Worm (Caenorhabditis elegans) whole organism, mixed stage, embryonic: Measurements from ENCODE around the gene nspg-13.
A peak's percentile ranks its signal among the peaks of the same experiment; 100 is the strongest.

Experiments
- M03D4.4 ChIP-seq: sonication (generic microtip); optimal IDR thresholded peaks from 2 replicates; lab custom pipeline; 2017; ENCODE audit warnings: mild to moderate bottlenecking, missing genetic modification characterization, missing compliant biosample characterization
- bed-3 ChIP-seq: fragments of 200-800 bp; sonication (Bioruptor generic); optimal IDR thresholded peaks from 3 replicates; lab custom pipeline; 2018; ENCODE audit warnings: mild to moderate bottlenecking, missing genetic modification characterization, moderate library complexity, missing compliant biosample characterization
- blmp-1 ChIP-seq: fragments of 150-350 bp; optimal IDR thresholded peaks from 2 replicates; lab custom pipeline; 2014; ENCODE audit warnings: missing biosample characterization, missing genetic modification characterization
- ceh-39 ChIP-seq: fragments of 150-350 bp; optimal IDR thresholded peaks from 2 replicates; lab custom pipeline; 2014; ENCODE audit warnings: missing biosample characterization, missing genetic modification characterization
- ceh-43 ChIP-seq: fragments of 200-800 bp; sonication (Bioruptor generic); optimal IDR thresholded peaks from 2 replicates; lab custom pipeline; 2018; ENCODE audit warnings: mild to moderate bottlenecking, missing genetic modification characterization, moderate library complexity, missing compliant biosample characterization
- ceh-83 ChIP-seq: fragments of 200-800 bp; sonication (Bioruptor generic); optimal IDR thresholded peaks from 2 replicates; lab custom pipeline; 2018; ENCODE audit warnings: mild to moderate bottlenecking, missing genetic modification characterization, missing compliant biosample characterization
- ces-1 ChIP-seq: fragments of 150-350 bp; optimal IDR thresholded peaks from 2 replicates; lab custom pipeline; 2014; ENCODE audit warnings: missing biosample characterization, missing genetic modification reagents, missing genetic modification characterization
- cnd-1 ChIP-seq: fragments of 200-800 bp; sonication (Bioruptor generic); optimal IDR thresholded peaks from 2 replicates; lab custom pipeline; 2018; ENCODE audit warnings: mild to moderate bottlenecking, missing genetic modification characterization, missing compliant biosample characterization
- drap-1 ChIP-seq: fragments of 200-800 bp; sonication (Bioruptor generic); optimal IDR thresholded peaks from 3 replicates; lab custom pipeline; 2018; ENCODE audit warnings: mild to moderate bottlenecking, missing genetic modification characterization, missing compliant biosample characterization
- elt-1 ChIP-seq: sonication (generic microtip); optimal IDR thresholded peaks from 2 replicates; lab custom pipeline; 2017; ENCODE audit warnings: missing genetic modification characterization, mild to moderate bottlenecking, missing compliant biosample characterization, antibody characterized with exemption, moderate library complexity, borderline replicate concordance; ENCODE audit not compliant: insufficient read depth
- elt-3 ChIP-seq: fragments of 150-350 bp; optimal IDR thresholded peaks from 2 replicates; lab custom pipeline; 2014; ENCODE audit warnings: missing biosample characterization, missing genetic modification characterization
- flh-1 ChIP-seq: fragments of 200-800 bp; sonication (Bioruptor generic); optimal IDR thresholded peaks from 2 replicates; lab custom pipeline; 2018; ENCODE audit warnings: mild to moderate bottlenecking, missing genetic modification characterization, moderate library complexity, missing compliant biosample characterization
- ham-2 ChIP-seq: fragments of 200-800 bp; sonication (Bioruptor generic); optimal IDR thresholded peaks from 2 replicates; lab custom pipeline; 2018; ENCODE audit warnings: mild to moderate bottlenecking, missing genetic modification characterization, missing compliant biosample characterization
- hlh-1 ChIP-seq: fragments of 150-350 bp; optimal IDR thresholded peaks from 2 replicates; lab custom pipeline; 2014; ENCODE audit warnings: missing biosample characterization, missing genetic modification reagents, missing genetic modification characterization
- lin-13 ChIP-seq: fragments of 150-350 bp; optimal IDR thresholded peaks from 2 replicates; lab custom pipeline; 2014; ENCODE audit warnings: missing biosample characterization, missing genetic modification characterization
- lin-32 ChIP-seq: fragments of 200-800 bp; sonication (Bioruptor generic); optimal IDR thresholded peaks from 2 replicates; lab custom pipeline; 2018; ENCODE audit warnings: mild to moderate bottlenecking, missing genetic modification characterization, missing compliant biosample characterization
- lsy-2 ChIP-seq: fragments of 150-350 bp; optimal IDR thresholded peaks from 2 replicates; lab custom pipeline; 2014; ENCODE audit warnings: missing biosample characterization, missing genetic modification characterization
- mab-5 ChIP-seq: fragments of 150-350 bp; optimal IDR thresholded peaks from 2 replicates; lab custom pipeline; 2014; ENCODE audit warnings: missing biosample characterization, missing genetic modification characterization
- mep-1 ChIP-seq: fragments of 150-350 bp; optimal IDR thresholded peaks from 2 replicates; lab custom pipeline; 2017; ENCODE audit warnings: missing biosample characterization, missing genetic modification reagents, missing genetic modification characterization, inconsistent platforms
- mls-2 ChIP-seq: sonication (generic microtip); optimal IDR thresholded peaks from 2 replicates; lab custom pipeline; 2016; ENCODE audit warnings: mild to moderate bottlenecking, missing genetic modification characterization, moderate library complexity, missing compliant biosample characterization
- nhr-12 ChIP-seq: fragments of 150-350 bp; optimal IDR thresholded peaks from 2 replicates; lab custom pipeline; 2014; ENCODE audit warnings: missing biosample characterization, missing genetic modification characterization
- nhr-2 ChIP-seq: fragments of 150-350 bp; optimal IDR thresholded peaks from 2 replicates; lab custom pipeline; 2014; ENCODE audit warnings: missing biosample characterization, missing genetic modification characterization
- nhr-237 ChIP-seq: fragments of 150-350 bp; optimal IDR thresholded peaks from 2 replicates; lab custom pipeline; 2014; ENCODE audit warnings: missing biosample characterization, missing genetic modification characterization
- nhr-28 ChIP-seq: fragments of 150-350 bp; optimal IDR thresholded peaks from 2 replicates; lab custom pipeline; 2014; ENCODE audit warnings: missing biosample characterization, missing genetic modification characterization
- nhr-76 ChIP-seq: sonication (generic microtip); optimal IDR thresholded peaks from 2 replicates; lab custom pipeline; 2017; ENCODE audit warnings: missing biosample characterization, missing genetic modification characterization
- pha-4 ChIP-seq: fragments of 150-350 bp; optimal IDR thresholded peaks from 2 replicates; lab custom pipeline; 2018; ENCODE audit warnings: missing biosample characterization, missing genetic modification reagents, missing genetic modification characterization
- sem-2 ChIP-seq: fragments of 200-800 bp; sonication (Bioruptor generic); optimal IDR thresholded peaks from 2 replicates; lab custom pipeline; 2018; ENCODE audit warnings: mild to moderate bottlenecking, missing genetic modification characterization, missing compliant biosample characterization
- snpc-4 ChIP-seq: fragments of 150-350 bp; optimal IDR thresholded peaks from 2 replicates; lab custom pipeline; 2014; ENCODE audit warnings: missing biosample characterization, missing genetic modification characterization
- sptf-1 ChIP-seq: sonication (generic microtip); optimal IDR thresholded peaks from 2 replicates; lab custom pipeline; 2017; ENCODE audit warnings: mild to moderate bottlenecking, missing genetic modification characterization, moderate library complexity, missing compliant biosample characterization
- tbx-8 ChIP-seq: fragments of 200-800 bp; sonication (Bioruptor generic); optimal IDR thresholded peaks from 2 replicates; lab custom pipeline; 2018; ENCODE audit warnings: mild to moderate bottlenecking, missing genetic modification characterization, moderate library complexity, missing compliant biosample characterization
- unc-120 ChIP-seq: sonication (generic microtip); optimal IDR thresholded peaks from 2 replicates; lab custom pipeline; 2017; ENCODE audit warnings: missing genetic modification characterization, missing compliant biosample characterization; ENCODE audit not compliant: poor library complexity, severe bottlenecking
- unc-39 ChIP-seq: fragments of 150-350 bp; optimal IDR thresholded peaks from 2 replicates; lab custom pipeline; 2014; ENCODE audit warnings: missing biosample characterization, missing genetic modification characterization
- unc-62 ChIP-seq: fragments of 150-350 bp; optimal IDR thresholded peaks from 2 replicates; lab custom pipeline; 2014; ENCODE audit warnings: missing biosample characterization, missing genetic modification reagents, missing genetic modification characterization
- zip-8 ChIP-seq: fragments of 150-350 bp; optimal IDR thresholded peaks from 2 replicates; lab custom pipeline; 2014; ENCODE audit warnings: missing biosample characterization, missing genetic modification characterization
- ztf-11 ChIP-seq: fragments of 150-350 bp; optimal IDR thresholded peaks from 2 replicates; lab custom pipeline; 2014; ENCODE audit warnings: missing biosample characterization, missing genetic modification characterization

Gene nspg-13

DNA sequence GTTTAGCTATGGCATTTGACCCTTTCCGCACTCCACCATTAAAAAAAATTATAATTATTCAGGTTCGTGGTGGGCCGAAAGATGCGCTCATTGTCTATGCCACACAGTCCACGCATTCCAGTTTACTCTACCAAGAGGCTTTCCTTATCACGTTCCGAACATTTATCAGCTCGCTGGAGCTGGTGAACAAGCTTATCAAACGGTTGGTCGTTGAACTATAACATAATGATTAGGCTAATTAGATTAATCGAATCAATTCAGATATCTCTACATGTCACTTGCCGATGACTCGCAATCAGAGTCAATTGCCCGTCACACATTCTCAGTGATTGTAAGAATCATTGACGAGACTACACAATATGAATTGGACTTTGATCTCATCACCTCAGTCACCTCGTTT, 14.4 kb downstream of the nspg-13 start:
- no peak for TF ChIP-seq ceh-43 (GFP tag; lab: Kevin White, UChicago)
- no peak for TF ChIP-seq nhr-28 (tag; lab: Kevin White, UChicago)
- no peak for TF ChIP-seq ham-2 (GFP tag; lab: Kevin White, UChicago)
- TF ChIP-seq blmp-1 (tag; lab: Kevin White, UChicago) = no peak
- TF ChIP-seq zip-8 (tag; lab: Kevin White, UChicago) = no peak
- TF ChIP-seq drap-1 (GFP tag; lab: Kevin White, UChicago) = no peak
- TF ChIP-seq lin-32 = no peak
- no peak for TF ChIP-seq lsy-2 (tag; lab: Kevin White, UChicago)
- no peak for TF ChIP-seq snpc-4
- TF ChIP-seq lin-13 (tag; lab: Kevin White, UChicago) = no peak
- no peak for TF ChIP-seq elt-3 (tag; lab: Kevin White, UChicago)
- no peak for TF ChIP-seq ztf-11
- TF ChIP-seq tbx-8 = no peak

DNA sequence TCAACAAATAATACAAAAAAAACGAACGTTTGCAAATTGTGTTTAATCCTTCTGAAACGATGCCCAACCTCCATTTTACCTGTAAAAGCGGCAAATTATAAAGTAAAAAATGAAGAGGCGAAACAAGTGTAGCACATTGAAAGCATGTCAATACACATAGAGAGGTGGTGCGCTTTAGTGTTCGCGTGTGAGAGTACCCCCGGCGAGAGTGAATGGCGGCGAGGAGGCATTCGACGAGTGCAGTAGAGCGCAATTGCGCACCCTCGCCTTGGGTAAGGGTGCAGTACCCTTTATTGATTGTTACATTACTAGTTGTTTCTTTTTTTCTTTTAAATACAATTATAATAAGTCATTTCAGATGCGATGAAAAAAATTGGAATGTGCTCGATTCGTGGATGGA, 20.2 kb downstream of the nspg-13 start, which contains the start of gene hst-6:
hst-6 (plus strand) TSS at position 353 of the 400 bp plus-strand sequence.
- no peak for TF ChIP-seq sem-2 (GFP tag; lab: Kevin White, UChicago)
- no peak for TF ChIP-seq unc-120 (tag; lab: Kevin White, UChicago)
- TF ChIP-seq nhr-2 (tag; lab: Kevin White, UChicago) = peak; percentile 38
- no peak for TF ChIP-seq nhr-76 (tag; lab: Kevin White, UChicago)
- TF ChIP-seq elt-3 (tag; lab: Kevin White, UChicago) = no peak
- TF ChIP-seq ceh-83 (GFP tag; lab: Kevin White, UChicago) = no peak
- peak; percentile 84 for TF ChIP-seq mep-1 (tag; lab: Kevin White, UChicago)
- TF ChIP-seq lsy-2 (tag; lab: Kevin White, UChicago) = peak; percentile 60
- TF ChIP-seq drap-1 (GFP tag; lab: Kevin White, UChicago) = peak; percentile 10
- no peak for TF ChIP-seq nhr-12 (tag; lab: Kevin White, UChicago)
- peak; percentile 77 for TF ChIP-seq sptf-1
- no peak for TF ChIP-seq nhr-28 (tag; lab: Kevin White, UChicago)
- no peak for TF ChIP-seq mab-5 (tag; lab: Kevin White, UChicago)
- no peak for TF ChIP-seq ceh-43 (GFP tag; lab: Kevin White, UChicago)
- peak; percentile 40 for TF ChIP-seq hlh-1 (tag; lab: Kevin White, UChicago)
- TF ChIP-seq ceh-39 (tag; lab: Kevin White, UChicago) = peak; percentile 43
- TF ChIP-seq ces-1 (GFP tag; lab: Kevin White, UChicago) = peak; percentile 40
- TF ChIP-seq elt-1 (tag; lab: Kevin White, UChicago) = no peak
- TF ChIP-seq flh-1 (GFP tag; lab: Kevin White, UChicago) = no peak
- peak; percentile 65 for TF ChIP-seq lin-13 (tag; lab: Kevin White, UChicago)
- TF ChIP-seq lin-32 = no peak
- peak; percentile 12 for TF ChIP-seq M03D4.4 (tag; lab: Kevin White, UChicago)
- TF ChIP-seq ztf-11 = peak; percentile 75
- no peak for TF ChIP-seq blmp-1 (tag; lab: Kevin White, UChicago)
- peak; percentile 60 for TF ChIP-seq ham-2 (GFP tag; lab: Kevin White, UChicago)
- peak; percentile 59 for TF ChIP-seq nhr-237 (tag; lab: Kevin White, UChicago)
- TF ChIP-seq zip-8 (tag; lab: Kevin White, UChicago) = no peak
- TF ChIP-seq bed-3 (GFP tag; lab: Kevin White, UChicago) = no peak
- TF ChIP-seq pha-4 = peak; percentile 85
- TF ChIP-seq tbx-8 = no peak
- no peak for TF ChIP-seq unc-39 (tag; lab: Kevin White, UChicago)
- peak; percentile 33 for TF ChIP-seq unc-62 (GFP tag; lab: Kevin White, UChicago)
- no peak for TF ChIP-seq snpc-4
- peak; percentile 43 for TF ChIP-seq cnd-1
- peak; percentile 76 for TF ChIP-seq mls-2

DNA sequence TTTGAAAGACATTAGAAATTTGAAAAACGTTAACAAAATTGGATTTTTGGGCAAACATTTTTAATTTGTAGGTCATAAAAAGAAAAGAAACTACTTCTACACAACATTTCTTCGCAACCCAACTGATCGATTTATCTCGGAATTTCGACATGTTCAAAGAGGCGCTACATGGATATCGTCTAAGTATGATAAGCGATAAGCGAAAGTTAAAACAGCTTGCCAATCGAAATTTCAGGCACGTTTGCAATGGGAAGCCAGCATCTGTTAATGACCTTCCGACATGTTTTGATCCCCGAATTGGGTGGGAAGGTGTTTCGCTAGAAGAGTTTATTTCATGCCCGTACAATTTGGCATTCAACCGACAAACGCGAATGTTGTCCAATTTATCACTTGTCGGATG, 21.8 kb downstream of the nspg-13 start:
- TF ChIP-seq unc-39 (tag; lab: Kevin White, UChicago) = no peak
- TF ChIP-seq tbx-8 = no peak
- TF ChIP-seq ceh-83 (GFP tag; lab: Kevin White, UChicago) = no peak
- TF ChIP-seq unc-120 (tag; lab: Kevin White, UChicago) = no peak
- no peak for TF ChIP-seq bed-3 (GFP tag; lab: Kevin White, UChicago)
- TF ChIP-seq lin-32 = no peak
- no peak for TF ChIP-seq mls-2
- TF ChIP-seq flh-1 (GFP tag; lab: Kevin White, UChicago) = no peak
- no peak for TF ChIP-seq elt-1 (tag; lab: Kevin White, UChicago)
- no peak for TF ChIP-seq hlh-1 (tag; lab: Kevin White, UChicago)
- no peak for TF ChIP-seq ham-2 (GFP tag; lab: Kevin White, UChicago)
- no peak for TF ChIP-seq nhr-12 (tag; lab: Kevin White, UChicago)
- TF ChIP-seq nhr-76 (tag; lab: Kevin White, UChicago) = no peak
- TF ChIP-seq snpc-4 = no peak
- no peak for TF ChIP-seq nhr-2 (tag; lab: Kevin White, UChicago)
- no peak for TF ChIP-seq ces-1 (GFP tag; lab: Kevin White, UChicago)
- TF ChIP-seq mab-5 (tag; lab: Kevin White, UChicago) = no peak
- no peak for TF ChIP-seq M03D4.4 (tag; lab: Kevin White, UChicago)
- no peak for TF ChIP-seq ceh-39 (tag; lab: Kevin White, UChicago)
